Fruit fly (Drosophila melanogaster): ENCODE measurements around the gene Usp10.

DNA sequence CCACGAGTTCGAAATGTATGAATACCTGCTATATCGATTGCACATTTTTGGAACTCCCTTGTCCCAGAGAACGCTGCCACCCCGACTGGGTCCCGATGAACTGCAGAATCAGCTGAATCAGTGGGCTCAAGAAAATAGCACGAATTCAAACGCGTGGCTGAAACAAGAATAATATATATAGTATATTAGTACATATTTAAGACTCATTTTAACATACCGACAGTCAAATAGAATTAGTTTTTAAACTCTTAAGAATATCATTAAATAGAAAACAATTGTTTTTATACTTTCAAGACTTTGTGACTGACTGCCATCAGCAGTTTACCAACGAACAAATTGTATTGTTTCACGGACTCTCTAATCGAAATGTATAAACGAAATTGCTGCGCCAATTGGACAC lies 25.4 kb downstream of the Usp10 start, which contains the start of gene CG34057:
- TF ChIP-seq CG8159 (tag; optimal IDR thresholded peaks at IDR 0.05) (no peak), CG9948 (tag; optimal IDR thresholded peaks at IDR 0.05) (no peak), EcR (GFP tag; optimal IDR thresholded peaks at IDR 0.05) (no peak), CG15710 (tag; optimal IDR thresholded peaks at IDR 0.05) (no peak), D1 (tag; optimal IDR thresholded peaks at IDR 0.05) (no peak), CG14655 (GFP tag; optimal IDR thresholded peaks at IDR 0.05) (no peak), CG4496 (GFP tag; IDR thresholded peaks at IDR 0.05) (no peak), Snoo (tag; optimal IDR thresholded peaks at IDR 0.05) (no peak)

Data from whole organism, pupa.